Worm (Caenorhabditis elegans): ENCODE data around the gene dod-23.
A peak's percentile ranks its signal among the peaks of the same experiment; 100 is the strongest.

dod-23 gene

DNA sequence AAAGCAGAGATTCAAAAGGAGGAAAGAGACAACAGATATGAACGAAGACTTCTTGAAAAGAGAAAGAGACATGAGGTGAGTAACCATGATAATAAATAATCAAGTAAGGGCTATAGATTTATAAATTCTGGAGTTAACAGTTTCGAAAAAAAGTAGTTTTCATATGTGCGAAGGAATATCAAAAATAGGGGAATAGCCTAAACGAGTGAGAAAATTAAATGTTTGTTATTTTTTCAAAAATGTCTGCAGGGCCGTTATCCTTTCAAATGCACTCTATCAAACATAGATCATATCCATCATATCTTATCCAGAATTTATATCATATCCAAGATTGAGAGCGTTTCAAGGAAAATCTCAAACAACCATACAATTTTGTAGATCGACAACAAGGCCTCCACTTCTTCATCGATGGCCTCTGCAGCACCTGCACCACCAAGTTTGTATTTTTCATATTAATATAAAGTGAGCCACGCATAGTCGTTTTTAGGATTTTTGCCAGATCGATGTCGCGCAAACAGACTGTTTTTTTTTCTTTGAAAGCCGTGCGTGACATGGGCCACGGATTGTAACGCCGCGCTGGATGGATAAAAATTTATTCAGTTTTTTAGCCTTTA is 21.9 kb upstream of the dod-23 start:
- TF ChIP-seq nhr-28 (tag; optimal IDR thresholded peaks at IDR 0.05), result no peak
- no peak for TF ChIP-seq nhr-11 (tag; optimal IDR thresholded peaks at IDR 0.05)
- no peak for TF ChIP-seq zag-1 (tag; optimal IDR thresholded peaks at IDR 0.05)
- TF ChIP-seq elt-1 (tag; optimal IDR thresholded peaks at IDR 0.05), result peak; percentile 89
- TF ChIP-seq mml-1 (tag; optimal IDR thresholded peaks at IDR 0.05), result no peak
- TF ChIP-seq fkh-2 (tag; optimal IDR thresholded peaks at IDR 0.05), result no peak
- no peak for TF ChIP-seq nhr-67 (tag; optimal IDR thresholded peaks at IDR 0.05)
- TF ChIP-seq nhr-25 (tag; optimal IDR thresholded peaks at IDR 0.05), result no peak
- no peak for TF ChIP-seq unc-62 (GFP tag; optimal IDR thresholded peaks at IDR 0.05)
- TF ChIP-seq nhr-237 (tag; optimal IDR thresholded peaks at IDR 0.05), result no peak
- TF ChIP-seq pqm-1 (tag; optimal IDR thresholded peaks at IDR 0.05), result no peak
- no peak for TF ChIP-seq egl-27 (tag; optimal IDR thresholded peaks at IDR 0.05)
- peak; percentile 43 for TF ChIP-seq ztf-4 (tag; optimal IDR thresholded peaks at IDR 0.05)

DNA sequence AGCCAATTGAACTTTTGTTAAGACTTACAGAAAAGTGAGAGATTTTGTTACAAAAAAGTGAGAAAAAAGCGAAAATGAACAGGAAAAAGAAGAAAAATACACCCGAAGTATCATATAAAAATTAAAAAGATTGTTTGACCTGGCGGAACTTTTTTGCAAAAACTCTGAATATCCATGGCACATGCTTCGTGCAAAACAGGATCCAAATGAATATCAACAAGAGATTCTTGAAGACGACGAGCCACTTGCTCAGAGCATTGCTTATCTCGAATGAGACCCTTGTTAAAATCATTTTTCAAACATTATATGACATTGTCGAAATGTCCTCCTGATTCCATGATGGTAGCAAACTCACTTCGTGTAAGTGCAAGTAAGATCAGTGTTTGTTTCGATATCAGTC is 20.8 kb upstream of the dod-23 start, which contains the start of gene F14E5.8:
Gene F14E5.8 (plus strand): TSS at position 301 of the 400 bp plus-strand sequence.
- peak; percentile 4 for TF ChIP-seq elt-1 (tag; optimal IDR thresholded peaks at IDR 0.05)

DNA sequence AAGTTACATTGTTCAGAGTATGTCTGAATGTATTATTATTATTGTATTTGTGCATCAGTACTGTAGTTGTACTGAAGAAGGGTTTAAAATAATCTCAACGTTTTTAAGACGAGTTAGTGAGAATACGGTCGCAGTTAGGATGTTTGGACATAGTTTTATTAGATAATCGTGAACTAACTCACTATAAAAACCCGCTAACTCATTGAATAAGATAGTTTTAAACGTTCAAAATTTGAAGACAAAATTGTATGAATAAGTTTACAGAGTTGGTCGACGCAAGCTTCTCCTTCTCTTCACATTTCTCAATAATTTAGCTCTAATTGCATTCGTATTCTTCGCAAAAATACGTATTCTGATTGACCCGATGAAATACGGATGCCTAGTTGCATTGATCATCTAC is 20.1 kb upstream of the dod-23 start:
- TF ChIP-seq nhr-77 (tag; optimal IDR thresholded peaks at IDR 0.05), result no peak
- no peak for TF ChIP-seq fkh-2 (tag; optimal IDR thresholded peaks at IDR 0.05)
- TF ChIP-seq ztf-4 (tag; optimal IDR thresholded peaks at IDR 0.05), result peak; percentile 76
- TF ChIP-seq elt-1 (tag; optimal IDR thresholded peaks at IDR 0.05), result peak; percentile 89
- no peak for TF ChIP-seq nhr-237 (tag; optimal IDR thresholded peaks at IDR 0.05)

DNA sequence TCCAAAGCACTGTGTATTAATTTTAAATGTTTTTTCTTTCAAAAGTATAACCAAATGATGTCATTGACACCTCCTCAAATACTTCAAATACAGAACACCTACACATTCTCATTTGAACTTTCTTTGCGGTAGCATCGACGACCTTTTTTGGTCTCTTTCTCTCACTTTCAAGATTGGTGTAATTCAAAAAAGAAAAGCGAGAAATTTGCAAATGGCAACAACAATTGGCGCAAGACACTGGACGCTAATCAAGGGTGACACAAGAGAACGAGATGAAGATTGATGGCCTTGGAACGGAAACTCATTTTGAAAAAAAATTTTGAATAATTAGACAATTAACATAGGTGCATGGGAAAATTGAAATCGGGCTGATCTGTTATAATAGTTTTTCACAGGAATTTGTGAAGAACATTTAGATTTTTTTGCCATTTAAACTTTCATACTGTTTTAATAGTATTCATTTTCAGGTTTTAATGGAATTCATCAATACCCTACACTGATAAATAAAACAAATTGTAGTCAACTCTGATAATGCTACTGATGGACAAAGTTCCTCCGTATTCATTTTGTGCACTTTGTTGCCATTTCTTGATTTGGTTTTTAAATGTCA is 18.2 kb upstream of the dod-23 start, which contains the start of gene fdgt-2:
Gene fdgt-2 (plus strand): TSS at position 560 of the 610 bp plus-strand sequence.
- TF ChIP-seq ZK546.5 (tag; optimal IDR thresholded peaks at IDR 0.05) (no peak), lin-39 (tag; optimal IDR thresholded peaks at IDR 0.05) (no peak), nhr-25 (tag; optimal IDR thresholded peaks at IDR 0.05) (peak; percentile 73), skn-1 (tag; optimal IDR thresholded peaks at IDR 0.05) (no peak), hmg-11 (tag; optimal IDR thresholded peaks at IDR 0.05) (no peak), pqm-1 (tag; optimal IDR thresholded peaks at IDR 0.05) (peak; percentile 7), elt-2 (tag; optimal IDR thresholded peaks at IDR 0.05) (peak; percentile 36)

DNA sequence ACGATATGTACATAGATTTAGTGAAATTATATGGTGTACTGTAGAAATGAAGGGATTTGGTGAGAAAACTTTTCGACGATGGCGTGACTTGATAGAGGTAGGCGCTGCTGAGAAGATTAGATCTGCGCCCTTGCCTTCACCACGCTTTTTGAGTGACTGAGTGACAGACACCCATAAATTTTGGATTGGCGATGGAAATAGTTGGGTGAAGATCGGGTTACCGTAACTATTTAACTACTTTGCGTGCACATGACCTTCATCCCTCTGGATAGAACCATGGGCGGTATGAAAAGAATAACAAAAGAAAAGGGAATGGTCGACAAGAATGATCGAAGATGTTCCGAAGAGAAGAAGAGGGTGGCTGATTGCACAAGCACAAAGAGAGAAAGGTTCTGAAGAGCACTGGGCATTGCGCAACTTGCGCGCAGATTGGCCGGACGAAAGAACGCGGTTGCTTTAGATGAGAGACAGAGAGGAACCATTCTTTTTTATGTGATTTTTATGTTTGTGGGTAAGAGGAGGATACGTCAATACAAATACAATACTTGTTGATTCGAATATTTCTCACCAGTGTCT is 16.6 kb upstream of the dod-23 start:
- no peak for TF ChIP-seq lin-39 (tag; optimal IDR thresholded peaks at IDR 0.05)
- no peak for TF ChIP-seq egl-5 (tag; optimal IDR thresholded peaks at IDR 0.05)
- peak; percentile 12 for TF ChIP-seq nhr-25 (tag; optimal IDR thresholded peaks at IDR 0.05)
- TF ChIP-seq elt-1 (tag; optimal IDR thresholded peaks at IDR 0.05), result peak; percentile 48
- no peak for TF ChIP-seq pha-4 (tag; optimal IDR thresholded peaks at IDR 0.05)

DNA sequence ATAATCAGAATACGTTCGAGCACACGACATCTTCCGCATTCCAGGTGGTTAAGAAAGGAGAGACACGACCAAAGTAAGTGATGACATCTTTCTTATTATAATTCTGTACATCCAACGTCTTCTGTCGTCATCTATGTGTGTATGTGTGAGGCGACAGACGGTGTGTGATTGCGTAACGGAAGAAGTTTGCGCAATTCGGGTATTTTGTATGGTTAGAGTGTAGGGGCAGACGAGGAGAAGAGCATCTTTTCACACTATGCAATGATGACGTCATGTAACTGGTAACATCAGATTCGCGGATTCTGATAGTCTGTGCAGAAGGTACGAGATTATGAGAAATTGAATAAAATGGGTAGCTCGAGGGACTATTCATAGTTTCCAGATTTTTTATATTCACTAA is 16.1 kb upstream of the dod-23 start:
- TF ChIP-seq elt-1 (tag; optimal IDR thresholded peaks at IDR 0.05), result no peak
- TF ChIP-seq nhr-11 (tag; optimal IDR thresholded peaks at IDR 0.05), result no peak
- no peak for TF ChIP-seq sea-2 (GFP tag; optimal IDR thresholded peaks at IDR 0.05)
- no peak for TF ChIP-seq ama-1 (optimal IDR thresholded peaks at IDR 0.05)
- TF ChIP-seq pqm-1 (tag; optimal IDR thresholded peaks at IDR 0.05), result no peak
- no peak for TF ChIP-seq egl-27 (tag; optimal IDR thresholded peaks at IDR 0.05)
- TF ChIP-seq nhr-67 (tag; optimal IDR thresholded peaks at IDR 0.05), result no peak
- TF ChIP-seq nhr-76 (tag; optimal IDR thresholded peaks at IDR 0.05), result no peak
- no peak for TF ChIP-seq daf-12 (tag; optimal IDR thresholded peaks at IDR 0.05)

DNA sequence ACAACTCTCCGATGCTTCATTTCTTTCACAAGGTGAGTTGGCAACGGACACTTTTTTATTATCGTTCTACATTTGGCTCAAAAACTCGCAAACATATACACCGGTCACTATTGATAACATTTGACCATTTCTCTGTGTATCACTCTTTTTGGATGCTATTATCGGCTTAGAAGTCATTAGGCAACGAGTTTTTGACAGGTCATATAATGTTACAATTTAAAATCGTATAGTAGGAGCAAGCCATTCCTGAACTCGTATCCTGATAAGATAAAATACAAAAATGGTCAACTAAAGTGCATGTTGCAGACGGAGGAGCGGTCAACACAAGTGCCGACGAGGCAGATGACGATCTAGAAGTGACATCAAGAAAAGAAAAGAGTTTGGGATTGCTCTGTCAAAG is 14.0 kb upstream of the dod-23 start:
- TF ChIP-seq ceh-9 (tag; optimal IDR thresholded peaks at IDR 0.05) (no peak), jun-1 (tag; optimal IDR thresholded peaks at IDR 0.05) (no peak), elt-3 (tag; optimal IDR thresholded peaks at IDR 0.05) (no peak), nhr-76 (tag; optimal IDR thresholded peaks at IDR 0.05) (no peak), sea-2 (GFP tag; optimal IDR thresholded peaks at IDR 0.05) (no peak), eor-1 (tag; optimal IDR thresholded peaks at IDR 0.05) (no peak), pha-4 (tag; optimal IDR thresholded peaks at IDR 0.05) (peak; percentile 21), tbx-2 (tag; optimal IDR thresholded peaks at IDR 0.05) (no peak), nhr-25 (tag; optimal IDR thresholded peaks at IDR 0.05) (no peak), nfya-1 (tag; optimal IDR thresholded peaks at IDR 0.05; ENCODE audit: insufficient read depth) (no peak), R02D3.7 (tag; optimal IDR thresholded peaks at IDR 0.05) (no peak), unc-39 (tag; optimal IDR thresholded peaks at IDR 0.05) (no peak), elt-1 (tag; optimal IDR thresholded peaks at IDR 0.05) (no peak), ZK546.5 (tag; optimal IDR thresholded peaks at IDR 0.05) (no peak), ztf-11 (tag; optimal IDR thresholded peaks at IDR 0.05) (no peak), aly-2 (tag; optimal IDR thresholded peaks at IDR 0.05) (no peak), mdl-1 (tag; optimal IDR thresholded peaks at IDR 0.05) (no peak), nhr-11 (tag; optimal IDR thresholded peaks at IDR 0.05) (no peak), unc-62 (GFP tag; optimal IDR thresholded peaks at IDR 0.05) (no peak), elt-2 (tag; optimal IDR thresholded peaks at IDR 0.05) (peak; percentile 33), pqm-1 (tag; optimal IDR thresholded peaks at IDR 0.05) (peak; percentile 70), hmg-11 (tag; optimal IDR thresholded peaks at IDR 0.05) (no peak), fkh-2 (tag; optimal IDR thresholded peaks at IDR 0.05) (no peak), ceh-28 (tag; optimal IDR thresholded peaks at IDR 0.05) (no peak)

Data from whole organism, L3 larva.